Fruit fly (Drosophila melanogaster) whole organism: ENCODE results near the gene KLHL18.

Experiments used
- CG8478 ChIP-seq: fragments of >200 bp; optimal IDR thresholded peaks from 2 replicates; lab custom pipeline; 2018; ENCODE audit warnings: inconsistent platforms
- Dll ChIP-seq: fragments of >200 bp; optimal IDR thresholded peaks from 2 replicates; lab custom pipeline; 2017
- EcR ChIP-seq, 2 experiments: fragments of >200 bp; optimal IDR thresholded peaks; 2 replicates each; lab custom pipeline; 2017; ENCODE audit warnings: missing biosample characterization in 2 of 2, missing genetic modification characterization in 2 of 2, missing genetic modification reagents in 2 of 2
- pan ChIP-seq: fragments of >200 bp; optimal IDR thresholded peaks from 2 replicates; lab custom pipeline; 2017
- psq ChIP-seq: fragments of >200 bp; optimal IDR thresholded peaks from 2 replicates; lab custom pipeline; 2017
- usp ChIP-seq: fragments of >200 bp; optimal IDR thresholded peaks from 2 replicates; lab custom pipeline; 2017; ENCODE audit warnings: missing biosample characterization, missing genetic modification characterization, mixed read lengths

Gene KLHL18

dm6 chr3R:12010202-12010824 is at the start of gene KLHL18, which contains the start of gene GCC185:
KLHL18 (minus strand) TSS chr3R:12010434.
GCC185 (plus strand) TSS chr3R:12010772.
- TF ChIP-seq EcR (GFP tag; optimal IDR thresholded peaks at IDR 0.05; lab: Kevin White, UChicago) (no peak), usp (GFP tag; lab: Kevin White, UChicago) (no peak), CG8478 (lab: Kevin White, UChicago) (no peak), pan (lab: Kevin White, UChicago) (no peak), Dll (lab: Kevin White, UChicago) (no peak), psq (no peak)

- TF ChIP-seq CG8478 (lab: Kevin White, UChicago) (no peak), EcR (GFP tag; optimal IDR thresholded peaks at IDR 0.05; lab: Kevin White, UChicago) (no peak), pan (lab: Kevin White, UChicago) (no peak), Dll (lab: Kevin White, UChicago) (no peak), usp (GFP tag; lab: Kevin White, UChicago) (no peak), psq (no peak)
Observed at dm6 chr3R:12049113-12049512, 38.9 kb upstream of the KLHL18 start, which contains the start of gene CG14739. CG14739 (minus strand) TSS chr3R:12049213.

- TF ChIP-seq psq (no peak), Dll (lab: Kevin White, UChicago) (no peak), usp (GFP tag; lab: Kevin White, UChicago) (no peak), pan (lab: Kevin White, UChicago) (no peak), CG8478 (lab: Kevin White, UChicago) (no peak), EcR (GFP tag; optimal IDR thresholded peaks at IDR 0.05; lab: Kevin White, UChicago) (no peak)
Observed at dm6 chr3R:12040228-12040627, 30.0 kb upstream of the KLHL18 start, which contains the start of gene CG14736. CG14736 (plus strand) TSS chr3R:12040528.

- TF ChIP-seq Dll (lab: Kevin White, UChicago): no peak
Observed at dm6 chr3R:12032842-12033241, 22.6 kb upstream of the KLHL18 start, which contains the start of gene ssp5. ssp5 (plus strand) TSS chr3R:12033142.

dm6 chr3R:12031657-12032056 is 21.4 kb upstream of the KLHL18 start, which contains the start of the genes CG31358, CG42504 and CG42505:
CG31358 (minus strand) TSS chr3R:12031757.
CG42504 (minus strand) TSS chr3R:12031757.
CG42505 (minus strand) TSS chr3R:12031757.
- no peak for TF ChIP-seq pan (lab: Kevin White, UChicago)
- no peak for TF ChIP-seq Dll (lab: Kevin White, UChicago)

DNA sequence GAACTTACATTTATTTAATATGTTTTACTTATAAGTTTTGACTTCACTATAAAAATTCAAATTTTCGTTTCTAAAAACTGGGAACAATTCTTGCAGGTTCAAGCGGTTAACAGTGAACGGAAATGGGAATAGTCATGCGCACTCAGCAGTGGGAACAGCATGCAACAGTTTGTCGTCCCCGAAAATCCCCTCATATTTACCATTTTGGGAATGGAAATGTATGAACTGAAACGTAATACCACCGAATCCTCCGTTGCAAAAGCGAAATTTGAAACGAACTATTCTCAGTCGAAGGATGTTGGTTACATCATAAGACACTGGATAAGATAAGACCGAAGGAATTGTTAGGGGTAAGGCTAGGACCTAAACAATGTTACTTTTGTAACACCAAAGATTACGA is 10.8 kb upstream of the KLHL18 start:
- TF ChIP-seq EcR (GFP tag; optimal IDR thresholded peaks at IDR 0.05; lab: Kevin White, UChicago): no peak

dm6 chr3R:12016828-12017280 is 6.6 kb upstream of the KLHL18 start, which contains the start of the genes DCAF12 and Spt3:
DCAF12 (minus strand) TSS chr3R:12017031.
Spt3 (plus strand) TSS chr3R:12017156.
- no peak for TF ChIP-seq CG8478 (lab: Kevin White, UChicago)
- TF ChIP-seq Dll (lab: Kevin White, UChicago): no peak

DNA sequence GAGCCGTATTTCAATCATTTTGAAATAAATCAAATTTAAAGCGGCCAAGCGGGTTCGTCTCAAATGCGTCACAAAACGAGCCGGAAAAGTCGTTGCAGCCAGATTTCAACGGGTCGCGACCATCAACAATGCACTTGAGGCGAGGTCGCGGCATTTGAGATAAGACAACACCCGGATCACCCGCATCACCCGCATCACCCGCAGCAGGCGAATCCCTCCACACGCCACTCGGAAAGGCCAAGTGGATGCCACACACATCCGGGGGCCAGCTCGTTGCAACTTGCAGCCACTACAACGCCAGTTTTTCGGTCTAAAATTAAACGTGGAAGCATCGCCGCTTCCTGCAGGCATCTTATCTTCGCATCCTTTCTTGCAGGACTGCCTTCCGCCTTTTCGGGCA is 3.8 kb downstream of the KLHL18 start:
- TF ChIP-seq CG8478 (lab: Kevin White, UChicago) (no peak), pan (lab: Kevin White, UChicago) (no peak)

- TF ChIP-seq usp (GFP tag; lab: Kevin White, UChicago) (no peak), EcR (GFP tag; optimal IDR thresholded peaks at IDR 0.05; lab: Kevin White, UChicago) (no peak)
Observed at dm6 chr3R:12005417-12005816, 4.8 kb downstream of the KLHL18 start, which contains the start of gene Tk. Tk (minus strand) TSS chr3R:12005473.

DNA sequence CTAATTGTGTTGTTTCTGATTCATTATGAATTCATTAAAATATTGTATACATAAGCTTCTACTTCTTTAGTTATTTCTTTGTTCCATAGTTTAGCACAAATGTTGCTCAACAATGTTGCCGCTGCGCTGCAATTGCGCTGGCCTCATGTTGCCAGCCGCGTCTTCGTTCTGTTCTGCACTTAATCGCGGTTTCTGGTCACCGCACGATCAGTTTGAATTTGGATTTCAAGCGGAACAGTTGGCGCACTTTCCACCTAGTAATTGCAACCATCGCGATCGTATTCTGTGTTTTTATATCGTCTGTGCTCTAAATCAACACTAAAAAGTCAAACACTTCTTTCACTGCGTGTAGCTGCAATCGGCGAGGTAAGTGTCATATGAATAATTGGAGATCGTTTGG is 11.2 kb downstream of the KLHL18 start, which contains the start of gene Ect3:
Gene Ect3, plus strand, starts transcription at position 205 of the 400 bp plus-strand sequence.
- no peak for TF ChIP-seq EcR (GFP tag; optimal IDR thresholded peaks at IDR 0.05; lab: Kevin White, UChicago)
- TF ChIP-seq usp (GFP tag; lab: Kevin White, UChicago): no peak
- no peak for TF ChIP-seq pan (lab: Kevin White, UChicago)
- TF ChIP-seq Dll (lab: Kevin White, UChicago): no peak
- TF ChIP-seq CG8478 (lab: Kevin White, UChicago): no peak
- TF ChIP-seq psq: no peak

- TF ChIP-seq CG8478 (lab: Kevin White, UChicago) (no peak), pan (lab: Kevin White, UChicago) (no peak), Dll (lab: Kevin White, UChicago) (no peak), usp (GFP tag; lab: Kevin White, UChicago) (no peak), psq (no peak), EcR (GFP tag; optimal IDR thresholded peaks at IDR 0.05; lab: Kevin White, UChicago) (no peak)
Observed at dm6 chr3R:11998130-11998529, 12.1 kb downstream of the KLHL18 start.

dm6 chr3R:11992934-11993670 is 17.1 kb downstream of the KLHL18 start, which contains the start of gene mfas:
mfas (minus strand) TSS chr3R:11993315.
- TF ChIP-seq Dll (lab: Kevin White, UChicago): no peak
- no peak for TF ChIP-seq CG8478 (lab: Kevin White, UChicago)
- no peak for TF ChIP-seq psq
- no peak for TF ChIP-seq usp (GFP tag; lab: Kevin White, UChicago)
- TF ChIP-seq EcR (GFP tag; optimal IDR thresholded peaks at IDR 0.05; lab: Kevin White, UChicago): no peak
- no peak for TF ChIP-seq pan (lab: Kevin White, UChicago)
